Fruit fly (Drosophila melanogaster) whole organism: ENCODE results near the gene CG31051.

Source experiments
- CG8478 ChIP-seq: fragments of >200 bp; optimal IDR thresholded peaks from 2 replicates; lab custom pipeline; 2018; ENCODE audit warnings: inconsistent platforms
- Dll ChIP-seq: fragments of >200 bp; optimal IDR thresholded peaks from 2 replicates; lab custom pipeline; 2017
- EcR ChIP-seq, 2 experiments: fragments of >200 bp; optimal IDR thresholded peaks; 2 replicates each; lab custom pipeline; 2017; ENCODE audit warnings: missing biosample characterization in 2 of 2, missing genetic modification characterization in 2 of 2, missing genetic modification reagents in 2 of 2
- pan ChIP-seq: fragments of >200 bp; optimal IDR thresholded peaks from 2 replicates; lab custom pipeline; 2017
- psq ChIP-seq: fragments of >200 bp; optimal IDR thresholded peaks from 2 replicates; lab custom pipeline; 2017
- usp ChIP-seq: fragments of >200 bp; optimal IDR thresholded peaks from 2 replicates; lab custom pipeline; 2017; ENCODE audit warnings: missing biosample characterization, missing genetic modification characterization, mixed read lengths

- TF ChIP-seq psq (lab: Kevin White, UChicago) (no peak), usp (GFP tag; lab: Kevin White, UChicago) (no peak), pan (no peak), CG8478 (lab: Kevin White, UChicago) (no peak), EcR (GFP tag; optimal IDR thresholded peaks at IDR 0.05; lab: Kevin White, UChicago) (no peak), Dll (lab: Kevin White, UChicago) (no peak)
Measured at dm6 chr3R:28561320-28561831, 41.1 kb upstream of the CG31051 start.
